Fruit fly (Drosophila melanogaster): Measurements from ENCODE around the gene Cpr73D.

DNA sequence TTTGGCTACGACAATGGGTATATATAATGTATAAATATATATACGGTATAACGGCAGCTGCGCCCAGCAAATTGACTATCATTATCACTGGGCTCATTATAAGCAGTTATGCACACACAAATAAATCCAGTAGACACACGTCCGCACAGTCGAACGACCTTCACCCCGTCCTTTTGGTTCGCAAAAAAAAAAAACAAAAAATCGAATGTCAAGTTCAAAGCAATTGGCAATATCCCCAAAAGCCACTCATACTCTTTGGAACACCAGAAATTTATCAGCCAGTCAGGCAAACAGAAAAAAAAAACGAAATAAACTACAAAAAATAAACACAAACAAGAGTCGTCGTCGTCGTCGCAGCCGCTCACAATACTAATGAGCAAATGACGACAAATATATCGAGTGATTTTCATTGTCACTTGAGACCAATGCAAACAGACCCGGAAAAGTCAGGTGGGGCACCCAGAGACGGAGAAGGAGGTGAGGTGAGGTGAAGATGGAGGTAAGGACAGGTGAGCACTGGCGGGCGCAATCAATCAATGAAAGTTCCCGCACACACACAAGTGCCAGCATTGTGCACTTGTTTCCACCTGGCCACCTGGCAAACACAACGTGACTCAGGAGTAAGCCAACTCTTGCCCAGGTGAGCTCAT lies 47.4 kb upstream of the Cpr73D start:
- TF ChIP-seq pan (optimal IDR thresholded peaks at IDR 0.05) (no peak), psq (optimal IDR thresholded peaks at IDR 0.05) (no peak), CG8478 (optimal IDR thresholded peaks at IDR 0.05) (no peak), Dll (optimal IDR thresholded peaks at IDR 0.05) (no peak), usp (GFP tag; optimal IDR thresholded peaks at IDR 0.05) (no peak)

All from whole organism.